Worm (Caenorhabditis elegans) whole organism, mixed stage, embryonic: Measurements from ENCODE around the gene rpb-4.
A peak's percentile ranks its signal among the peaks of the same experiment; 100 is the strongest.

Experiments used
- M03D4.4 ChIP-seq: sonication (generic microtip); optimal IDR thresholded peaks from 2 replicates; lab custom pipeline; 2017; ENCODE audit warnings: mild to moderate bottlenecking, missing genetic modification characterization, missing compliant biosample characterization
- bed-3 ChIP-seq: fragments of 200-800 bp; sonication (Bioruptor generic); optimal IDR thresholded peaks from 3 replicates; lab custom pipeline; 2018; ENCODE audit warnings: mild to moderate bottlenecking, missing genetic modification characterization, moderate library complexity, missing compliant biosample characterization
- blmp-1 ChIP-seq: fragments of 150-350 bp; optimal IDR thresholded peaks from 2 replicates; lab custom pipeline; 2014; ENCODE audit warnings: missing biosample characterization, missing genetic modification characterization
- cnd-1 ChIP-seq: fragments of 200-800 bp; sonication (Bioruptor generic); optimal IDR thresholded peaks from 2 replicates; lab custom pipeline; 2018; ENCODE audit warnings: mild to moderate bottlenecking, missing genetic modification characterization, missing compliant biosample characterization
- drap-1 ChIP-seq: fragments of 200-800 bp; sonication (Bioruptor generic); optimal IDR thresholded peaks from 3 replicates; lab custom pipeline; 2018; ENCODE audit warnings: mild to moderate bottlenecking, missing genetic modification characterization, missing compliant biosample characterization
- elt-1 ChIP-seq: sonication (generic microtip); optimal IDR thresholded peaks from 2 replicates; lab custom pipeline; 2017; ENCODE audit warnings: missing genetic modification characterization, mild to moderate bottlenecking, missing compliant biosample characterization, antibody characterized with exemption, moderate library complexity, borderline replicate concordance; ENCODE audit not compliant: insufficient read depth
- flh-1 ChIP-seq: fragments of 200-800 bp; sonication (Bioruptor generic); optimal IDR thresholded peaks from 2 replicates; lab custom pipeline; 2018; ENCODE audit warnings: mild to moderate bottlenecking, missing genetic modification characterization, moderate library complexity, missing compliant biosample characterization
- ham-2 ChIP-seq: fragments of 200-800 bp; sonication (Bioruptor generic); optimal IDR thresholded peaks from 2 replicates; lab custom pipeline; 2018; ENCODE audit warnings: mild to moderate bottlenecking, missing genetic modification characterization, missing compliant biosample characterization
- hlh-1 ChIP-seq: fragments of 150-350 bp; optimal IDR thresholded peaks from 2 replicates; lab custom pipeline; 2014; ENCODE audit warnings: missing biosample characterization, missing genetic modification reagents, missing genetic modification characterization
- lin-13 ChIP-seq: fragments of 150-350 bp; optimal IDR thresholded peaks from 2 replicates; lab custom pipeline; 2014; ENCODE audit warnings: missing biosample characterization, missing genetic modification characterization
- lsy-2 ChIP-seq: fragments of 150-350 bp; optimal IDR thresholded peaks from 2 replicates; lab custom pipeline; 2014; ENCODE audit warnings: missing biosample characterization, missing genetic modification characterization
- mab-5 ChIP-seq: fragments of 150-350 bp; optimal IDR thresholded peaks from 2 replicates; lab custom pipeline; 2014; ENCODE audit warnings: missing biosample characterization, missing genetic modification characterization
- mep-1 ChIP-seq: fragments of 150-350 bp; optimal IDR thresholded peaks from 2 replicates; lab custom pipeline; 2017; ENCODE audit warnings: missing biosample characterization, missing genetic modification reagents, missing genetic modification characterization, inconsistent platforms
- mls-2 ChIP-seq: sonication (generic microtip); optimal IDR thresholded peaks from 2 replicates; lab custom pipeline; 2016; ENCODE audit warnings: mild to moderate bottlenecking, missing genetic modification characterization, moderate library complexity, missing compliant biosample characterization
- nhr-2 ChIP-seq: fragments of 150-350 bp; optimal IDR thresholded peaks from 2 replicates; lab custom pipeline; 2014; ENCODE audit warnings: missing biosample characterization, missing genetic modification characterization
- nhr-237 ChIP-seq: fragments of 150-350 bp; optimal IDR thresholded peaks from 2 replicates; lab custom pipeline; 2014; ENCODE audit warnings: missing biosample characterization, missing genetic modification characterization
- nhr-28 ChIP-seq: fragments of 150-350 bp; optimal IDR thresholded peaks from 2 replicates; lab custom pipeline; 2014; ENCODE audit warnings: missing biosample characterization, missing genetic modification characterization
- nhr-76 ChIP-seq: sonication (generic microtip); optimal IDR thresholded peaks from 2 replicates; lab custom pipeline; 2017; ENCODE audit warnings: missing biosample characterization, missing genetic modification characterization
- pha-4 ChIP-seq: fragments of 150-350 bp; optimal IDR thresholded peaks from 2 replicates; lab custom pipeline; 2018; ENCODE audit warnings: missing biosample characterization, missing genetic modification reagents, missing genetic modification characterization
- sem-2 ChIP-seq: fragments of 200-800 bp; sonication (Bioruptor generic); optimal IDR thresholded peaks from 2 replicates; lab custom pipeline; 2018; ENCODE audit warnings: mild to moderate bottlenecking, missing genetic modification characterization, missing compliant biosample characterization
- snpc-4 ChIP-seq: fragments of 150-350 bp; optimal IDR thresholded peaks from 2 replicates; lab custom pipeline; 2014; ENCODE audit warnings: missing biosample characterization, missing genetic modification characterization
- sptf-1 ChIP-seq: sonication (generic microtip); optimal IDR thresholded peaks from 2 replicates; lab custom pipeline; 2017; ENCODE audit warnings: mild to moderate bottlenecking, missing genetic modification characterization, moderate library complexity, missing compliant biosample characterization
- tbx-8 ChIP-seq: fragments of 200-800 bp; sonication (Bioruptor generic); optimal IDR thresholded peaks from 2 replicates; lab custom pipeline; 2018; ENCODE audit warnings: mild to moderate bottlenecking, missing genetic modification characterization, moderate library complexity, missing compliant biosample characterization
- unc-39 ChIP-seq: fragments of 150-350 bp; optimal IDR thresholded peaks from 2 replicates; lab custom pipeline; 2014; ENCODE audit warnings: missing biosample characterization, missing genetic modification characterization
- unc-62 ChIP-seq: fragments of 150-350 bp; optimal IDR thresholded peaks from 2 replicates; lab custom pipeline; 2014; ENCODE audit warnings: missing biosample characterization, missing genetic modification reagents, missing genetic modification characterization
- zip-8 ChIP-seq: fragments of 150-350 bp; optimal IDR thresholded peaks from 2 replicates; lab custom pipeline; 2014; ENCODE audit warnings: missing biosample characterization, missing genetic modification characterization
- ztf-11 ChIP-seq: fragments of 150-350 bp; optimal IDR thresholded peaks from 2 replicates; lab custom pipeline; 2014; ENCODE audit warnings: missing biosample characterization, missing genetic modification characterization

rpb-4 gene

ce11 chrII:7390335-7390734 is 16.0 kb downstream of the rpb-4 start:
- TF ChIP-seq zip-8 (tag; lab: Kevin White, UChicago) (no peak), pha-4 (tag; lab: Kevin White, UChicago) (no peak), bed-3 (GFP tag; lab: Kevin White, UChicago) (no peak), lin-13 (tag; lab: Kevin White, UChicago) (no peak), lsy-2 (tag; lab: Kevin White, UChicago) (no peak), mab-5 (tag; lab: Kevin White, UChicago) (no peak), nhr-76 (tag; lab: Kevin White, UChicago) (no peak), drap-1 (GFP tag; lab: Kevin White, UChicago) (no peak), flh-1 (no peak), elt-1 (tag; lab: Kevin White, UChicago) (no peak), unc-62 (no peak), M03D4.4 (tag; lab: Kevin White, UChicago) (no peak), tbx-8 (no peak), nhr-2 (tag; lab: Kevin White, UChicago) (no peak), snpc-4 (tag; lab: Kevin White, UChicago) (no peak), cnd-1 (tag; lab: Kevin White, UChicago) (no peak), mep-1 (tag; lab: Kevin White, UChicago) (no peak)
- TF ChIP-seq, all 35 proteins: peak for 0

ce11 chrII:7392052-7392694 is 17.9 kb downstream of the rpb-4 start:
- no peak for TF ChIP-seq zip-8 (tag; lab: Kevin White, UChicago)
- no peak for TF ChIP-seq sem-2 (GFP tag; lab: Kevin White, UChicago)
- TF ChIP-seq mep-1 (tag; lab: Kevin White, UChicago): peak; percentile 22
- TF ChIP-seq M03D4.4 (tag; lab: Kevin White, UChicago): no peak
- no peak for TF ChIP-seq nhr-28 (tag; lab: Kevin White, UChicago)
- TF ChIP-seq hlh-1 (tag; lab: Kevin White, UChicago): no peak
- no peak for TF ChIP-seq lin-13 (tag; lab: Kevin White, UChicago)
- peak; percentile 6 for TF ChIP-seq lsy-2 (tag; lab: Kevin White, UChicago)
- peak; percentile 14 for TF ChIP-seq unc-62

DNA sequence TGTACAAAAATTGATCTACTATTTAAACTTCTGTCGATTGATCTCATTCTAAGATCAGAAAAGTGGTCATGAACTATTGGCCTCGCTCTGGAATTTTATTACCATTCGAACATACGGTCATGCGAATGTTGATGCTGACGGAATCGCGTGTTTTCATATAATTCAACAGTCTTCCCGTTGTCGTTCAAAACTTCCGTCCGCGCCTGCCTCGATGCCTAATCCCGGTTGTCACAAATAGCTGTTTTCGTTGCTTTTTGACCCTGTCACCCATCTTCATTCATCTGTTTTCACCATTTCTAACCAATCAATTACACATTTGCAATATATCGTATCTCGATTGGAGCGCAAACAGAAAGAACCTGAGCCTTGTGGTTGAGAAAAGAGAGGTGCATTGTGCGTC is 19.1 kb downstream of the rpb-4 start:
- TF ChIP-seq nhr-76 (tag; lab: Kevin White, UChicago) (no peak), hlh-1 (tag; lab: Kevin White, UChicago) (no peak), ham-2 (GFP tag; lab: Kevin White, UChicago) (no peak), blmp-1 (tag; lab: Kevin White, UChicago) (no peak), snpc-4 (tag; lab: Kevin White, UChicago) (no peak), mls-2 (tag; lab: Kevin White, UChicago) (no peak), nhr-237 (no peak), nhr-2 (tag; lab: Kevin White, UChicago) (no peak), bed-3 (GFP tag; lab: Kevin White, UChicago) (no peak), cnd-1 (tag; lab: Kevin White, UChicago) (no peak), drap-1 (GFP tag; lab: Kevin White, UChicago) (no peak), tbx-8 (no peak), lsy-2 (tag; lab: Kevin White, UChicago) (no peak), elt-1 (tag; lab: Kevin White, UChicago) (no peak), sptf-1 (no peak)

ce11 chrII:7393922-7394689 is 19.8 kb downstream of the rpb-4 start:
- TF ChIP-seq hlh-1 (tag; lab: Kevin White, UChicago) (no peak), mab-5 (tag; lab: Kevin White, UChicago) (no peak), flh-1 (no peak), lsy-2 (tag; lab: Kevin White, UChicago) (no peak), nhr-28 (tag; lab: Kevin White, UChicago) (no peak), nhr-2 (tag; lab: Kevin White, UChicago) (no peak), bed-3 (GFP tag; lab: Kevin White, UChicago) (no peak), unc-62 (no peak), unc-39 (tag; lab: Kevin White, UChicago) (no peak)

- TF ChIP-seq tbx-8 (no peak), blmp-1 (tag; lab: Kevin White, UChicago) (no peak), sptf-1 (no peak), snpc-4 (tag; lab: Kevin White, UChicago) (no peak), cnd-1 (tag; lab: Kevin White, UChicago) (no peak), mab-5 (tag; lab: Kevin White, UChicago) (no peak), lin-13 (tag; lab: Kevin White, UChicago) (no peak), elt-1 (tag; lab: Kevin White, UChicago) (no peak), ztf-11 (tag; lab: Kevin White, UChicago) (no peak), mls-2 (tag; lab: Kevin White, UChicago) (no peak), nhr-237 (no peak), lsy-2 (tag; lab: Kevin White, UChicago) (no peak), mep-1 (tag; lab: Kevin White, UChicago) (no peak), pha-4 (tag; lab: Kevin White, UChicago) (no peak), nhr-2 (tag; lab: Kevin White, UChicago) (no peak)
Observed at ce11 chrII:7394690-7395054, 20.4 kb downstream of the rpb-4 start, which contains the start of gene bath-44. TSS of gene bath-44 (plus strand) at chrII:7394955.
